Fruit fly (Drosophila melanogaster) whole organism, embryonic: Measurements from ENCODE around the gene CSN6.

Experiments used
- ATbp ChIP-seq: fragments of 200-800 bp; sonication (Bioruptor generic); optimal IDR thresholded peaks from 2 replicates; lab custom pipeline; 2017; ENCODE audit warnings: missing biosample characterization, mild to moderate bottlenecking, missing genetic modification characterization, missing genetic modification reagents
- Bdp1 ChIP-seq: fragments of 200-800 bp; sonication (Bioruptor generic); optimal IDR thresholded peaks from 3 replicates; lab custom pipeline; 2016; ENCODE audit warnings: missing biosample characterization, missing genetic modification characterization
- CG10431 ChIP-seq: fragments of 200-800 bp; sonication (Bioruptor generic); optimal IDR thresholded peaks from 3 replicates; lab custom pipeline; 2018; ENCODE audit warnings: missing biosample characterization, mild to moderate bottlenecking, missing genetic modification characterization
- CG10543 ChIP-seq: fragments of 200-800 bp; sonication (Bioruptor generic); optimal IDR thresholded peaks from 3 replicates; lab custom pipeline; 2017; ENCODE audit warnings: missing biosample characterization, mild to moderate bottlenecking, missing genetic modification characterization, moderate library complexity
- CG10654 ChIP-seq: fragments of 200-800 bp; sonication (Bioruptor generic); optimal IDR thresholded peaks from 2 replicates; lab custom pipeline; 2016; ENCODE audit warnings: missing biosample characterization, missing genetic modification characterization
- CG10959 ChIP-seq: fragments of 200-800 bp; sonication (Bioruptor generic); IDR thresholded peaks from 2 replicates; pipeline ENCODE4 v1.3.6; 2022; ENCODE audit warnings: missing biosample characterization, missing genetic modification characterization
- CG11696 ChIP-seq: fragments of 200-800 bp; sonication (Bioruptor generic); IDR thresholded peaks from 2 replicates; pipeline ENCODE4 v1.3.6; 2022; ENCODE audit warnings: missing biosample characterization, missing genetic modification characterization
- CG12236 ChIP-seq: fragments of 200-800 bp; sonication (Bioruptor generic); optimal IDR thresholded peaks from 2 replicates; lab custom pipeline; 2016; ENCODE audit warnings: missing biosample characterization, missing genetic modification characterization
- CG12744 ChIP-seq: fragments of 200-800 bp; sonication (Bioruptor generic); optimal IDR thresholded peaks from 2 replicates; lab custom pipeline; 2016; ENCODE audit warnings: missing biosample characterization, missing genetic modification characterization
- CG16813 ChIP-seq: fragments of 200-800 bp; sonication (Bioruptor generic); IDR thresholded peaks from 3 replicates; pipeline ENCODE4 v1.3.6; 2022; ENCODE audit warnings: missing biosample characterization, missing genetic modification characterization; ENCODE audit not compliant: partially characterized antibody
- CG17361 ChIP-seq: fragments of 200-800 bp; sonication (Bioruptor generic); IDR thresholded peaks from 3 replicates; pipeline ENCODE4 v1.3.6; 2022; ENCODE audit warnings: missing biosample characterization, missing genetic modification characterization
- CG1792 ChIP-seq: fragments of 200-800 bp; sonication (Bioruptor generic); optimal IDR thresholded peaks from 2 replicates; lab custom pipeline; 2016; ENCODE audit warnings: missing biosample characterization, missing genetic modification characterization
- CG18476 ChIP-seq: fragments of 200-800 bp; sonication (Bioruptor generic); optimal IDR thresholded peaks from 2 replicates; lab custom pipeline; 2016; ENCODE audit warnings: missing biosample characterization, mild to moderate bottlenecking, missing genetic modification characterization
- CG18764 ChIP-seq: fragments of 200-800 bp; sonication (Bioruptor generic); optimal IDR thresholded peaks from 3 replicates; lab custom pipeline; 2016; ENCODE audit warnings: missing biosample characterization, missing genetic modification characterization
- CG2202 ChIP-seq: fragments of 200-800 bp; sonication (Bioruptor generic); optimal IDR thresholded peaks from 2 replicates; lab custom pipeline; 2018; ENCODE audit warnings: missing biosample characterization, mild to moderate bottlenecking, missing genetic modification characterization
- CG33557 ChIP-seq: fragments of 200-800 bp; sonication (Bioruptor generic); optimal IDR thresholded peaks from 2 replicates; lab custom pipeline; 2019; ENCODE audit warnings: missing biosample characterization, mild to moderate bottlenecking, missing genetic modification characterization, moderate library complexity
- CG4730 ChIP-seq: fragments of 200-800 bp; sonication (Bioruptor generic); IDR thresholded peaks from 2 replicates; pipeline ENCODE4 v1.3.6; 2022; ENCODE audit warnings: missing biosample characterization, missing genetic modification characterization
- CG4820 ChIP-seq: fragments of 200-800 bp; sonication (Bioruptor generic); optimal IDR thresholded peaks from 3 replicates; lab custom pipeline; 2016; ENCODE audit warnings: missing biosample characterization, missing genetic modification characterization
- CG6272 ChIP-seq: fragments of 200-800 bp; sonication (Bioruptor generic); IDR thresholded peaks from 2 replicates; pipeline ENCODE4 v1.3.6; 2022; ENCODE audit warnings: missing biosample characterization, missing genetic modification characterization
- CG9797 ChIP-seq: fragments of 200-800 bp; sonication (Bioruptor generic); optimal IDR thresholded peaks from 3 replicates; lab custom pipeline; 2018; ENCODE audit warnings: missing biosample characterization, mild to moderate bottlenecking, missing genetic modification characterization
- Doc2 ChIP-seq: fragments of 200-800 bp; sonication (Bioruptor generic); IDR thresholded peaks from 2 replicates; pipeline ENCODE4 v1.3.6; 2022; ENCODE audit warnings: missing biosample characterization, missing genetic modification characterization
- HLHmδ ChIP-seq: fragments of 200-800 bp; sonication (Bioruptor generic); optimal IDR thresholded peaks from 2 replicates; lab custom pipeline; 2018; ENCODE audit warnings: missing biosample characterization, mild to moderate bottlenecking, missing genetic modification characterization, moderate library complexity
- Hey ChIP-seq: fragments of 200-800 bp; sonication (Bioruptor generic); optimal IDR thresholded peaks from 3 replicates; lab custom pipeline; 2018; ENCODE audit warnings: missing biosample characterization, mild to moderate bottlenecking, missing genetic modification characterization
- Mrtf ChIP-seq: fragments of 200-800 bp; sonication (Bioruptor generic); IDR thresholded peaks from 3 replicates; pipeline ENCODE4 v1.3.6; 2022; ENCODE audit warnings: missing biosample characterization, missing genetic modification characterization
- Nf-YB ChIP-seq: fragments of 200-800 bp; sonication (Bioruptor generic); optimal IDR thresholded peaks from 3 replicates; lab custom pipeline; 2019; ENCODE audit warnings: missing biosample characterization, mild to moderate bottlenecking, missing genetic modification characterization, moderate library complexity
- Pdp1 ChIP-seq, 2 experiments: fragments of 200-800 bp; sonication (Bioruptor generic); optimal IDR thresholded peaks; 3 replicates each; lab custom pipeline; 2016; ENCODE audit warnings: missing biosample characterization in 2 of 2, missing genetic modification characterization in 2 of 2, mild to moderate bottlenecking in 1 of 2, moderate library complexity in 1 of 2
- Side ChIP-seq: fragments of 200-800 bp; sonication (Bioruptor generic); optimal IDR thresholded peaks from 2 replicates; lab custom pipeline; 2016; ENCODE audit warnings: missing biosample characterization, missing genetic modification characterization
- Sin3A ChIP-seq: fragments of >200 bp; optimal IDR thresholded peaks from 2 replicates; lab custom pipeline; 2018
- Taf1 ChIP-seq: fragments of 200-800 bp; sonication (Bioruptor generic); IDR thresholded peaks from 2 replicates; pipeline ENCODE4 v1.3.6; 2022; ENCODE audit warnings: missing biosample characterization, missing genetic modification characterization
- Xbp1 ChIP-seq: fragments of 200-800 bp; sonication (Bioruptor generic); optimal IDR thresholded peaks from 3 replicates; lab custom pipeline; 2016; ENCODE audit warnings: missing biosample characterization, mild to moderate bottlenecking, missing genetic modification characterization
- ab ChIP-seq: fragments of 200-800 bp; sonication (Bioruptor generic); optimal IDR thresholded peaks from 2 replicates; lab custom pipeline; 2016; ENCODE audit warnings: missing biosample characterization, missing genetic modification characterization
- br ChIP-seq: fragments of >200 bp; optimal IDR thresholded peaks from 2 replicates; lab custom pipeline; 2017
- btn ChIP-seq: fragments of 200-800 bp; sonication (Bioruptor generic); optimal IDR thresholded peaks from 2 replicates; lab custom pipeline; 2016; ENCODE audit warnings: missing biosample characterization, missing genetic modification characterization
- cwo ChIP-seq: fragments of 200-800 bp; sonication (Bioruptor generic); optimal IDR thresholded peaks from 3 replicates; lab custom pipeline; 2017; ENCODE audit warnings: missing biosample characterization, missing genetic modification characterization, mild to moderate bottlenecking, moderate library complexity, missing genetic modification reagents
- ewg ChIP-seq: fragments of 200-800 bp; sonication (Bioruptor generic); optimal IDR thresholded peaks from 3 replicates; lab custom pipeline; 2017; ENCODE audit warnings: mild to moderate bottlenecking, missing biosample characterization, missing genetic modification reagents, missing genetic modification characterization
- fd102C ChIP-seq: fragments of 200-800 bp; sonication (Bioruptor generic); optimal IDR thresholded peaks from 2 replicates; lab custom pipeline; 2018; ENCODE audit warnings: missing biosample characterization, mild to moderate bottlenecking, missing genetic modification characterization, moderate library complexity
- fru ChIP-seq: fragments of >200 bp; optimal IDR thresholded peaks from 2 replicates; lab custom pipeline; 2017
- gfzf ChIP-seq: fragments of 200-800 bp; sonication (Bioruptor generic); optimal IDR thresholded peaks from 2 replicates; lab custom pipeline; 2016; ENCODE audit warnings: missing biosample characterization, mild to moderate bottlenecking, missing genetic modification characterization, moderate library complexity
- h ChIP-seq: fragments of >200 bp; optimal IDR thresholded peaks from 2 replicates; lab custom pipeline; 2017
- hb ChIP-seq: fragments of 200-800 bp; sonication (Bioruptor generic); IDR thresholded peaks from 3 replicates; pipeline ENCODE4 v1.3.6; 2022; ENCODE audit warnings: missing biosample characterization, missing genetic modification characterization; ENCODE audit not compliant: partially characterized antibody
- her ChIP-seq: fragments of 200-800 bp; sonication (Bioruptor generic); optimal IDR thresholded peaks from 2 replicates; lab custom pipeline; 2016; ENCODE audit warnings: missing biosample characterization, missing genetic modification characterization
- insv ChIP-seq, 2 experiments: fragments of 200-800 bp; sonication (Bioruptor generic); optimal IDR thresholded peaks; 3 replicates each; lab custom pipeline; 2016 to 2018; ENCODE audit warnings: missing biosample characterization in 2 of 2, missing genetic modification characterization in 2 of 2
- kah ChIP-seq: fragments of 200-800 bp; sonication (Bioruptor generic); optimal IDR thresholded peaks from 2 replicates; lab custom pipeline; 2018; ENCODE audit warnings: missing biosample characterization, mild to moderate bottlenecking, missing genetic modification characterization
- mam ChIP-seq: fragments of 200-800 bp; sonication (Bioruptor generic); optimal IDR thresholded peaks from 3 replicates; lab custom pipeline; 2016; ENCODE audit warnings: missing biosample characterization, missing genetic modification characterization
- pfk ChIP-seq: fragments of 200-800 bp; sonication (Bioruptor generic); optimal IDR thresholded peaks from 2 replicates; lab custom pipeline; 2018; ENCODE audit warnings: missing biosample characterization, mild to moderate bottlenecking, missing genetic modification characterization, moderate library complexity
- pho ChIP-seq: fragments of 200-800 bp; sonication (Bioruptor generic); optimal IDR thresholded peaks from 2 replicates; lab custom pipeline; 2016; ENCODE audit warnings: missing biosample characterization, missing genetic modification characterization
- phol ChIP-seq: fragments of 200-800 bp; sonication (Bioruptor generic); optimal IDR thresholded peaks from 3 replicates; lab custom pipeline; 2018; ENCODE audit warnings: missing biosample characterization, mild to moderate bottlenecking, missing genetic modification characterization, moderate library complexity
- pum ChIP-seq: fragments of 200-800 bp; sonication (Bioruptor generic); optimal IDR thresholded peaks from 2 replicates; lab custom pipeline; 2016; ENCODE audit warnings: missing biosample characterization, missing genetic modification characterization
- tap ChIP-seq: fragments of 200-800 bp; optimal IDR thresholded peaks from 3 replicates; lab custom pipeline; 2019; ENCODE audit warnings: missing biosample characterization, mild to moderate bottlenecking, missing genetic modification characterization, moderate library complexity
- trem ChIP-seq: fragments of 200-800 bp; optimal IDR thresholded peaks from 3 replicates; lab custom pipeline; 2019; ENCODE audit warnings: missing biosample characterization, mild to moderate bottlenecking, missing genetic modification characterization, moderate library complexity
- yki ChIP-seq: fragments of >200 bp; optimal IDR thresholded peaks from 3 replicates; lab custom pipeline; 2018
- zfh1 ChIP-seq: fragments of 200-800 bp; sonication (Bioruptor generic); IDR thresholded peaks from 3 replicates; pipeline ENCODE4 v1.3.6; 2022; ENCODE audit warnings: missing biosample characterization, missing genetic modification characterization

CSN6 gene

DNA sequence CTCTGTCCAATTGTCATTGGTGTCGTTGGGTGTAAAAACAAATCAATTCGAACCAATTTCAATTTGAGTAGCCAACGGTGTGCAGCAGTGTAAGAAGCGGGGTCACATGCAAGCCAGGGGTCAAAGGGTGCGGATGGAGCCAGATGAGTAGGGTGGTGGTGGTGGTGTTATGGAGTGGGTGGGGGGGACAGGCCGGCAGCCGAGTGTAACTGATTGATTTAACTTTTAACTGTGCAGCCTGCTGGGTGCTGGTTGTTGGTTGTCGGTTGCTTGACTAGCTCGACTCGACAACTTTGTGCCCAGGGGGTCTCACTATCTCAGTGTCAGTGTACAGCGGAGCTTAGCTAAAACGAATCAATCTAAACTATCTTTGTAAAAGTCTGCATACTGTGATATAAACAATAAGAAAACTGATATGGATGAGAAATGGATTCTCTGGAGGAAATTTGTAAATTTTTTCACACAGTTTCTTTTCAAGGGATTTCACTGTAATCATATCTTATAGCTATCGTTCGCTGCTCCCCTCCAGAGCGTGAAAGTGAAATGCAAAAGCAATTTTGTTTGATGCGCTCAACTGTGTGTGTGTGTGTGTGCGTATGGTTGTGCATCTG is 16.9 kb downstream of the CSN6 start (continued):
- TF ChIP-seq Bdp1 (GFP tag; lab: Kevin White, UChicago) = peak; percentile 13
- TF ChIP-seq ATbp (GFP tag; lab: Kevin White, UChicago) = peak; percentile 87
- peak; percentile 57 for TF ChIP-seq CG33557 (GFP tag; lab: Kevin White, UChicago)
- no peak for TF ChIP-seq yki (lab: Kevin White, UChicago)
- no peak for TF ChIP-seq ab
- TF ChIP-seq Doc2 = peak; percentile 46; the same call in 1 of the 2 replicates
- TF ChIP-seq CG18476 (GFP tag; lab: Kevin White, UChicago) = peak; percentile 26
- TF ChIP-seq CG9797 (GFP tag; lab: Kevin White, UChicago) = no peak
- TF ChIP-seq mam (GFP tag; lab: Kevin White, UChicago) = peak; percentile 73
- TF ChIP-seq CG16813 (GFP tag; lab: Robert Waterston, UW) = no peak
- peak; percentile 55 for TF ChIP-seq her (GFP tag; lab: Kevin White, UChicago)
- TF ChIP-seq zfh1 (GFP tag; lab: Robert Waterston, UW) = peak; percentile 86
- TF ChIP-seq Side (GFP tag; lab: Kevin White, UChicago) = peak; percentile 65
- no peak for TF ChIP-seq tap (tag; lab: Kevin White, UChicago)
- TF ChIP-seq CG10543 (GFP tag; lab: Kevin White, UChicago) = no peak
- TF ChIP-seq pho (GFP tag; lab: Kevin White, UChicago) = no peak
- TF ChIP-seq CG10654 (GFP tag; lab: Kevin White, UChicago) = no peak
- TF ChIP-seq CG4820 (GFP tag; lab: Kevin White, UChicago) = peak; percentile 67
- no peak for TF ChIP-seq fd102C (GFP tag; lab: Kevin White, UChicago)
- TF ChIP-seq CG17361 (GFP tag; lab: Robert Waterston, UW) = no peak; the same call in 2 of the 3 replicates
- no peak for TF ChIP-seq hb (GFP tag; lab: Robert Waterston, UW)
- TF ChIP-seq br = no peak
- TF ChIP-seq trem = peak; percentile 34
- no peak for TF ChIP-seq pfk (GFP tag; lab: Kevin White, UChicago)
- no peak for TF ChIP-seq Sin3A
- peak; percentile 27 for TF ChIP-seq cwo (GFP tag; lab: Kevin White, UChicago)
- TF ChIP-seq kah (GFP tag; lab: Kevin White, UChicago) = no peak
- peak; percentile 77 for TF ChIP-seq phol (tag; lab: Kevin White, UChicago)
- peak; percentile 7 for TF ChIP-seq CG1792 (GFP tag; lab: Kevin White, UChicago)
- peak; percentile 61 for TF ChIP-seq CG6272 (GFP tag; lab: Robert Waterston, UW)
- TF ChIP-seq h (lab: Kevin White, UChicago) = no peak
- no peak for TF ChIP-seq insv (GFP tag; optimal IDR thresholded peaks at IDR 0.05; lab: Kevin White, UChicago)
- no peak for TF ChIP-seq Nf-YB (GFP tag; lab: Kevin White, UChicago)
- TF ChIP-seq fru (lab: Kevin White, UChicago) = no peak
- no peak for TF ChIP-seq CG10431 (GFP tag; lab: Kevin White, UChicago)
- TF ChIP-seq CG2202 = peak; percentile 55
- TF ChIP-seq Mrtf (GFP tag; lab: Robert Waterston, UW) = 0 out of 3 replicates have a peak, but pooled peaks have one; percentile 9
- no peak for TF ChIP-seq CG18764
- peak; percentile 40 for TF ChIP-seq btn (GFP tag; lab: Kevin White, UChicago)
- TF ChIP-seq ewg (GFP tag; lab: Kevin White, UChicago) = peak; percentile 65
- TF ChIP-seq Hey (tag; lab: Kevin White, UChicago) = no peak
- TF ChIP-seq CG10959 = peak; percentile 56
- no peak for TF ChIP-seq CG12744
- TF ChIP-seq pum = peak; percentile 75
- TF ChIP-seq CG4730 = peak; percentile 59
- TF ChIP-seq Xbp1 (GFP tag; lab: Kevin White, UChicago) = peak; percentile 78
- peak; percentile 4 to 84 for TF ChIP-seq Pdp1 (GFP tag; optimal IDR thresholded peaks at IDR 0.05; lab: Kevin White, UChicago)
- no peak for TF ChIP-seq HLHmδ
- peak; percentile 23 for TF ChIP-seq CG12236 (GFP tag; lab: Kevin White, UChicago)
- peak; percentile 35; the same call in 1 of the 2 replicates for TF ChIP-seq CG11696 (GFP tag; lab: Robert Waterston, UW)
- 0 out of 2 replicates have a peak, but pooled peaks have one; percentile 16 for TF ChIP-seq Taf1
- TF ChIP-seq gfzf (GFP tag; lab: Kevin White, UChicago) = no peak
